Fruit fly (Drosophila melanogaster) Kc167 (cell line): ENCODE data around the gene Ork1.

ENCODE experiments used
- Myc ChIP-seq: fragments of >200 bp; optimal IDR thresholded peaks from 2 replicates; lab custom pipeline; 2017; ENCODE audit warnings: missing external identifiers
- psq ChIP-seq: fragments of >200 bp; optimal IDR thresholded peaks from 2 replicates; lab custom pipeline; 2017; ENCODE audit warnings: missing external identifiers

DNA sequence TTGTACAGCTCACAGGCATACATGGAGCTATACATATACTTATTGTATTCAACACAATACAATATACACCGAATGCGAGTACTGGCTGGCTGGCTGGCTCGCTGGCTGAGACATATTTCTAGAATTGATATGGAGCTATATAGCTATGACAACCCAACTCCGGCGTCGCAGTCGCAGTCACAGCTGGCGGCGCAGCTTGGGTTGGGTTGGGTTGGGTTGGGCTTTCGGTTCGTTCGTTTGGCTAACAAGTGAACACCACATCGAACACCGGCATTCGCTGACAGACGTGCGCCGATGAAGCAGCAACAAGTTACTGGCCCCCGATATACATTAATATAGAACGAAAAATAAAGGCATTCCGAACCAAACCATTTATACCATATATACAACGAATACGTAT lies 52.1 kb downstream of the Ork1 start, which contains the start of gene CG15210:
- no peak for TF ChIP-seq psq (lab: Kevin White, UChicago)
- no peak for TF ChIP-seq Myc (lab: Kevin White, UChicago)
